Fruit fly (Drosophila melanogaster) whole organism, prepupa: Measurements from ENCODE around the gene CG15544.

Experiments used
- Blimp-1 ChIP-seq: fragments of 200-800 bp; sonication (Bioruptor generic); optimal IDR thresholded peaks from 3 replicates; lab custom pipeline; 2017; ENCODE audit warnings: missing biosample characterization, missing genetic modification characterization, mild to moderate bottlenecking, moderate library complexity, missing genetic modification reagents
- CG10631 ChIP-seq: fragments of 200-800 bp; sonication (Bioruptor generic); optimal IDR thresholded peaks from 2 replicates; lab custom pipeline; 2016; ENCODE audit warnings: missing biosample characterization, missing genetic modification characterization
- CG10669 ChIP-seq: fragments of 200-800 bp; sonication (Bioruptor generic); optimal IDR thresholded peaks from 3 replicates; lab custom pipeline; 2018; ENCODE audit warnings: missing biosample characterization, mild to moderate bottlenecking, missing genetic modification characterization, moderate library complexity
- CG11902 ChIP-seq: fragments of 200-800 bp; sonication (Bioruptor generic); optimal IDR thresholded peaks from 3 replicates; lab custom pipeline; 2016; ENCODE audit warnings: missing biosample characterization, missing genetic modification characterization
- CG15336 ChIP-seq: fragments of 200-800 bp; sonication (Bioruptor generic); IDR thresholded peaks from 2 replicates; pipeline ENCODE4 v1.3.6; 2022; ENCODE audit warnings: missing biosample characterization, missing genetic modification characterization
- CG16779 ChIP-seq: fragments of 200-800 bp; sonication (Bioruptor generic); optimal IDR thresholded peaks from 3 replicates; lab custom pipeline; 2017; ENCODE audit warnings: missing biosample characterization, mild to moderate bottlenecking, missing genetic modification characterization
- CG3032 ChIP-seq: fragments of 200-800 bp; optimal IDR thresholded peaks from 2 replicates; lab custom pipeline; 2019; ENCODE audit warnings: missing biosample characterization, mild to moderate bottlenecking, missing genetic modification characterization, moderate library complexity
- CG31627 ChIP-seq: fragments of 200-800 bp; sonication (Bioruptor generic); optimal IDR thresholded peaks from 3 replicates; lab custom pipeline; 2016; ENCODE audit warnings: missing biosample characterization, missing genetic modification characterization
- CG32006 ChIP-seq: fragments of 200-800 bp; sonication (Bioruptor generic); optimal IDR thresholded peaks from 3 replicates; lab custom pipeline; 2017; ENCODE audit warnings: missing biosample characterization, mild to moderate bottlenecking, missing genetic modification characterization
- CG3919 ChIP-seq: fragments of 200-800 bp; sonication (Bioruptor generic); optimal IDR thresholded peaks from 3 replicates; lab custom pipeline; 2016; ENCODE audit warnings: missing biosample characterization, missing genetic modification characterization
- CG4318 ChIP-seq: fragments of 200-800 bp; sonication (Bioruptor generic); optimal IDR thresholded peaks from 3 replicates; lab custom pipeline; 2017; ENCODE audit warnings: missing biosample characterization, mild to moderate bottlenecking, missing genetic modification characterization
- CG6163 ChIP-seq: fragments of 200-800 bp; sonication (Bioruptor generic); IDR thresholded peaks from 3 replicates; pipeline ENCODE4 v1.3.6; 2022; ENCODE audit warnings: missing biosample characterization, missing genetic modification characterization
- CG6276 ChIP-seq: fragments of 200-800 bp; sonication (Bioruptor generic); optimal IDR thresholded peaks from 2 replicates; lab custom pipeline; 2017; ENCODE audit warnings: missing biosample characterization, mild to moderate bottlenecking, missing genetic modification characterization
- CG6808 ChIP-seq: fragments of 200-800 bp; sonication (Bioruptor generic); optimal IDR thresholded peaks from 3 replicates; lab custom pipeline; 2017; ENCODE audit warnings: missing biosample characterization, missing genetic modification characterization, mild to moderate bottlenecking, moderate library complexity, missing genetic modification reagents
- CG6854 ChIP-seq: fragments of 200-800 bp; sonication (Bioruptor generic); optimal IDR thresholded peaks from 2 replicates; lab custom pipeline; 2017; ENCODE audit warnings: missing biosample characterization, mild to moderate bottlenecking, missing genetic modification characterization
- CG7368 ChIP-seq: fragments of 200-800 bp; sonication (Bioruptor generic); optimal IDR thresholded peaks from 3 replicates; lab custom pipeline; 2016; ENCODE audit warnings: missing biosample characterization, missing genetic modification characterization
- CG8319 ChIP-seq: fragments of 200-800 bp; sonication (Bioruptor generic); optimal IDR thresholded peaks from 3 replicates; lab custom pipeline; 2016; ENCODE audit warnings: missing biosample characterization, missing genetic modification characterization
- CG8632 ChIP-seq: fragments of 200-800 bp; sonication (Bioruptor generic); optimal IDR thresholded peaks from 3 replicates; lab custom pipeline; 2016; ENCODE audit warnings: missing biosample characterization, missing genetic modification characterization
- CG9139 ChIP-seq: fragments of 200-800 bp; sonication (Bioruptor generic); optimal IDR thresholded peaks from 3 replicates; lab custom pipeline; 2017; ENCODE audit warnings: missing biosample characterization, mild to moderate bottlenecking, missing genetic modification characterization
- Eip93F ChIP-seq: fragments of 200-800 bp; sonication (Bioruptor generic); optimal IDR thresholded peaks from 2 replicates; lab custom pipeline; 2016; ENCODE audit warnings: missing biosample characterization, mild to moderate bottlenecking, missing genetic modification characterization
- Ets96B ChIP-seq: fragments of 200-800 bp; optimal IDR thresholded peaks from 2 replicates; lab custom pipeline; 2019; ENCODE audit warnings: missing biosample characterization, mild to moderate bottlenecking, missing genetic modification characterization, moderate library complexity
- Hr38 ChIP-seq: sonication (Bioruptor generic); optimal IDR thresholded peaks from 2 replicates; lab custom pipeline; 2016; ENCODE audit warnings: missing biosample characterization, missing genetic modification characterization
- Hr4 ChIP-seq: fragments of 200-800 bp; sonication (Bioruptor generic); optimal IDR thresholded peaks from 3 replicates; lab custom pipeline; 2016; ENCODE audit warnings: missing biosample characterization, missing genetic modification characterization
- Met ChIP-seq: fragments of 200-800 bp; sonication (Bioruptor generic); optimal IDR thresholded peaks from 3 replicates; lab custom pipeline; 2016; ENCODE audit warnings: missing biosample characterization, missing genetic modification characterization
- OdsH ChIP-seq: fragments of 200-800 bp; sonication (Bioruptor generic); optimal IDR thresholded peaks from 3 replicates; lab custom pipeline; 2016; ENCODE audit warnings: missing biosample characterization, missing genetic modification characterization
- Smox ChIP-seq: fragments of 200-800 bp; sonication (Bioruptor generic); optimal IDR thresholded peaks from 3 replicates; lab custom pipeline; 2016; ENCODE audit warnings: missing biosample characterization, missing genetic modification characterization
- Sox102F ChIP-seq: fragments of 200-800 bp; sonication (Bioruptor generic); optimal IDR thresholded peaks from 2 replicates; lab custom pipeline; 2016; ENCODE audit warnings: missing biosample characterization, mild to moderate bottlenecking, missing genetic modification characterization
- Sox14 ChIP-seq: fragments of 200-800 bp; sonication (Bioruptor generic); optimal IDR thresholded peaks from 3 replicates; lab custom pipeline; 2016; ENCODE audit warnings: missing biosample characterization, missing genetic modification characterization
- Sox15 ChIP-seq: fragments of 200-800 bp; sonication (Bioruptor generic); optimal IDR thresholded peaks from 3 replicates; lab custom pipeline; 2016; ENCODE audit warnings: missing biosample characterization, missing genetic modification characterization
- achi ChIP-seq: fragments of 200-800 bp; sonication (Bioruptor generic); optimal IDR thresholded peaks from 3 replicates; lab custom pipeline; 2016; ENCODE audit warnings: missing biosample characterization, missing genetic modification characterization
- acj6 ChIP-seq: fragments of 200-800 bp; sonication (Bioruptor generic); optimal IDR thresholded peaks from 3 replicates; lab custom pipeline; 2016; ENCODE audit warnings: missing biosample characterization, missing genetic modification characterization
- cyc ChIP-seq: fragments of 200-800 bp; sonication (Bioruptor generic); optimal IDR thresholded peaks from 3 replicates; lab custom pipeline; 2016; ENCODE audit warnings: missing biosample characterization, missing genetic modification characterization
- dac ChIP-seq: fragments of 200-800 bp; sonication (Bioruptor generic); optimal IDR thresholded peaks from 2 replicates; lab custom pipeline; 2017; ENCODE audit warnings: missing biosample characterization, mild to moderate bottlenecking, missing genetic modification characterization
- eg ChIP-seq: fragments of 200-800 bp; sonication (Bioruptor generic); IDR thresholded peaks from 3 replicates; pipeline ENCODE4 v1.3.6; 2022; ENCODE audit warnings: missing biosample characterization, missing genetic modification characterization
- esn ChIP-seq: fragments of 200-800 bp; sonication (Bioruptor generic); optimal IDR thresholded peaks from 2 replicates; lab custom pipeline; 2016; ENCODE audit warnings: missing biosample characterization, mild to moderate bottlenecking, missing genetic modification characterization, moderate library complexity
- fd59A ChIP-seq: fragments of 200-800 bp; sonication (Bioruptor generic); optimal IDR thresholded peaks from 2 replicates; lab custom pipeline; 2017; ENCODE audit warnings: missing biosample characterization, mild to moderate bottlenecking, missing genetic modification characterization, missing genetic modification reagents
- fkh ChIP-seq: fragments of 200-800 bp; sonication (Bioruptor generic); optimal IDR thresholded peaks from 3 replicates; lab custom pipeline; 2017; ENCODE audit warnings: missing biosample characterization, mild to moderate bottlenecking, missing genetic modification characterization, moderate library complexity
- lz ChIP-seq: fragments of 200-800 bp; sonication (Bioruptor generic); optimal IDR thresholded peaks from 3 replicates; lab custom pipeline; 2016; ENCODE audit warnings: missing biosample characterization, missing genetic modification characterization
- net ChIP-seq: fragments of 200-800 bp; sonication (Bioruptor generic); optimal IDR thresholded peaks from 3 replicates; lab custom pipeline; 2016; ENCODE audit warnings: missing biosample characterization, missing genetic modification characterization
- pdm3 ChIP-seq: fragments of 200-800 bp; sonication (Bioruptor generic); optimal IDR thresholded peaks from 3 replicates; lab custom pipeline; 2016; ENCODE audit warnings: missing biosample characterization, missing genetic modification characterization
- salr ChIP-seq, 2 experiments: fragments of 200-800 bp; sonication (Bioruptor generic); optimal IDR thresholded peaks; 3 replicates each; lab custom pipeline; 2016 to 2018; ENCODE audit warnings: missing biosample characterization in 2 of 2, missing genetic modification characterization in 2 of 2, mild to moderate bottlenecking in 1 of 2
- svp ChIP-seq: fragments of 200-800 bp; sonication (Bioruptor generic); peaks from one replicate; lab custom pipeline; 2016; ENCODE audit warnings: missing biosample characterization, missing genetic modification characterization
- topi ChIP-seq: fragments of 200-800 bp; sonication (Bioruptor generic); optimal IDR thresholded peaks from 3 replicates; lab custom pipeline; 2016; ENCODE audit warnings: missing biosample characterization, missing genetic modification characterization
- vri ChIP-seq: fragments of 200-800 bp; sonication (Bioruptor generic); optimal IDR thresholded peaks from 3 replicates; lab custom pipeline; 2016; ENCODE audit warnings: missing biosample characterization, mild to moderate bottlenecking, missing genetic modification characterization

The CG15544 gene

dm6 chr3R:30814597-30815252 lies 12.9 kb upstream of the CG15544 start (continued):
- peak; percentile 61 for TF ChIP-seq net (GFP tag; lab: Kevin White, UChicago)
- no peak for TF ChIP-seq CG11902 (GFP tag; lab: Kevin White, UChicago)
- peak; percentile 18 for TF ChIP-seq CG16779 (tag; lab: Kevin White, UChicago)
- peak; percentile 35 for TF ChIP-seq lz (GFP tag; lab: Kevin White, UChicago)
- peak; percentile 77 for TF ChIP-seq pdm3 (GFP tag; lab: Kevin White, UChicago)
- peak; percentile 32 for TF ChIP-seq CG31627 (GFP tag; lab: Kevin White, UChicago)
- no peak for TF ChIP-seq Sox15 (GFP tag; lab: Kevin White, UChicago)
- peak; percentile 88 for TF ChIP-seq Hr4
- no peak for TF ChIP-seq vri (GFP tag; lab: Kevin White, UChicago)
- no peak for TF ChIP-seq fkh (GFP tag; lab: Kevin White, UChicago)
- TF ChIP-seq Sox102F: no peak
- no peak for TF ChIP-seq CG6854 (GFP tag; lab: Kevin White, UChicago)
- TF ChIP-seq Smox: peak; percentile 15
- TF ChIP-seq achi: peak; percentile 49
- TF ChIP-seq CG8632 (GFP tag; lab: Kevin White, UChicago): peak; percentile 1
- TF ChIP-seq CG10669 (GFP tag; lab: Kevin White, UChicago): peak; percentile 12
- TF ChIP-seq CG6808 (GFP tag; lab: Kevin White, UChicago): no peak

dm6 chr3R:30816200-30816599 lies 11.4 kb upstream of the CG15544 start:
- TF ChIP-seq fkh (GFP tag; lab: Kevin White, UChicago) (peak; percentile 63), CG7368 (GFP tag; lab: Kevin White, UChicago) (no peak), CG32006 (peak; percentile 6)

- TF ChIP-seq pdm3 (GFP tag; lab: Kevin White, UChicago): peak; percentile 50
- TF ChIP-seq Met (GFP tag; lab: Kevin White, UChicago): peak; percentile 56
- peak; percentile 38 for TF ChIP-seq CG10631 (GFP tag; lab: Kevin White, UChicago)
- TF ChIP-seq Eip93F (GFP tag; lab: Kevin White, UChicago): no peak
- TF ChIP-seq svp (GFP tag; lab: Kevin White, UChicago): peak; percentile 73
- TF ChIP-seq esn (GFP tag; lab: Kevin White, UChicago): peak; percentile 66
- TF ChIP-seq topi (GFP tag; lab: Kevin White, UChicago): peak; percentile 59
- TF ChIP-seq CG6163 (GFP tag; lab: Robert Waterston, UW): peak; percentile 64
- TF ChIP-seq CG4318 (GFP tag; lab: Kevin White, UChicago): no peak
- TF ChIP-seq CG8319 (GFP tag; lab: Kevin White, UChicago): peak; percentile 13
- no peak for TF ChIP-seq CG6276 (GFP tag; lab: Kevin White, UChicago)
- TF ChIP-seq CG10669 (GFP tag; lab: Kevin White, UChicago): peak; percentile 5
- TF ChIP-seq CG15336 (GFP tag; lab: Robert Waterston, UW): peak; percentile 54
- peak; percentile 42 for TF ChIP-seq Sox14 (GFP tag; lab: Kevin White, UChicago)
- peak; percentile 24 for TF ChIP-seq Ets96B
- TF ChIP-seq CG6808 (GFP tag; lab: Kevin White, UChicago): no peak
- no peak for TF ChIP-seq Blimp-1 (GFP tag; lab: Kevin White, UChicago)
- peak; percentile 51 for TF ChIP-seq Hr4
- TF ChIP-seq CG31627 (GFP tag; lab: Kevin White, UChicago): peak; percentile 58
- TF ChIP-seq fkh (GFP tag; lab: Kevin White, UChicago): peak; percentile 21
- TF ChIP-seq CG7368 (GFP tag; lab: Kevin White, UChicago): no peak
- TF ChIP-seq dac (GFP tag; lab: Kevin White, UChicago): no peak
- no peak for TF ChIP-seq fd59A (GFP tag; lab: Kevin White, UChicago)
- TF ChIP-seq lz (GFP tag; lab: Kevin White, UChicago): peak; percentile 50
- TF ChIP-seq eg (GFP tag; lab: Robert Waterston, UW): 0 out of 3 replicates have a peak, but pooled peaks have one; percentile 31
- peak; percentile 54 for TF ChIP-seq acj6 (GFP tag; lab: Kevin White, UChicago)
- peak; percentile 41 for TF ChIP-seq CG3919
- peak; percentile 28 for TF ChIP-seq CG8632 (GFP tag; lab: Kevin White, UChicago)
- TF ChIP-seq OdsH: peak; percentile 48
- TF ChIP-seq salr (GFP tag; optimal IDR thresholded peaks at IDR 0.05; lab: Kevin White, UChicago): no peak
- peak; percentile 43 for TF ChIP-seq Sox102F
- TF ChIP-seq CG32006: peak; percentile 59
- TF ChIP-seq CG9139 (GFP tag; lab: Kevin White, UChicago): no peak
- TF ChIP-seq Hr38 (GFP tag; lab: Kevin White, UChicago): no peak
- peak; percentile 41 for TF ChIP-seq cyc (GFP tag; lab: Kevin White, UChicago)
- TF ChIP-seq Sox15 (GFP tag; lab: Kevin White, UChicago): peak; percentile 2
- peak; percentile 45 for TF ChIP-seq net (GFP tag; lab: Kevin White, UChicago)
- TF ChIP-seq CG11902 (GFP tag; lab: Kevin White, UChicago): no peak
- peak; percentile 28 for TF ChIP-seq CG3032 (tag; lab: Kevin White, UChicago)
- TF ChIP-seq CG6854 (GFP tag; lab: Kevin White, UChicago): no peak
These were observed 10.4 kb upstream of the CG15544 start for dm6 chr3R:30817246-30817645.
